Fruit fly (Drosophila melanogaster) S2 (cell line): ENCODE data around the gene Ugt316A1.

Source experiments
- CG8478 ChIP-seq: fragments of >200 bp; optimal IDR thresholded peaks from 2 replicates; lab custom pipeline; 2018
- CTCF ChIP-seq, 2 experiments: fragments of >200 bp; optimal IDR thresholded peaks; 2 replicates each; lab custom pipeline; 2018

- TF ChIP-seq CG8478 (no peak), CTCF (optimal IDR thresholded peaks at IDR 0.05; lab: Kevin White, UChicago) (no peak)
Measured at dm6 chr3L:19079798-19080691, 17.4 kb upstream of the Ugt316A1 start.
